Worm (Caenorhabditis elegans) whole organism, midembryonic: ENCODE measurements around the gene rtfo-1.

Experiments used
- med-1 ChIP-seq: sonication (generic microtip); optimal IDR thresholded peaks from 2 replicates; lab custom pipeline; 2017; ENCODE audit warnings: missing genetic modification characterization, mild to moderate bottlenecking, missing compliant biosample characterization, antibody characterized with exemption, missing genetic modification reagents; ENCODE audit not compliant: insufficient read depth
- ztf-29 ChIP-seq: fragments of 200-800 bp; sonication (Bioruptor generic); IDR thresholded peaks from 2 replicates; pipeline ENCODE4 v1.3.6; 2022; ENCODE audit warnings: missing genetic modification reagents, missing genetic modification characterization, missing compliant biosample characterization

- no peak for TF ChIP-seq med-1 (GFP tag; lab: Kevin White, UChicago)
- TF ChIP-seq ztf-29, result no peak
These were observed 38.0 kb upstream of the rtfo-1 start for ce11 chrV:9620417-9620816.
